Fruit fly (Drosophila melanogaster): Measurements from ENCODE around the gene Gcna.
A peak's percentile ranks its signal among the peaks of the same experiment; 100 is the strongest.

Gene Gcna

dm6 chrX:1854873-1855272 lies 10.8 kb downstream of the Gcna start:
- no peak for TF ChIP-seq pan (optimal IDR thresholded peaks at IDR 0.05)
- no peak for TF ChIP-seq Rel (GFP tag; optimal IDR thresholded peaks at IDR 0.05)
- TF ChIP-seq Rel (tag; optimal IDR thresholded peaks at IDR 0.05): peak; percentile 60

dm6 chrX:1854070-1854469 lies 11.6 kb downstream of the Gcna start:
- TF ChIP-seq CG9705 (GFP tag; optimal IDR thresholded peaks at IDR 0.05) (peak; percentile 11), fru (GFP tag; optimal IDR thresholded peaks at IDR 0.05) (peak; percentile 27), lola (GFP tag; optimal IDR thresholded peaks at IDR 0.05) (no peak), br (GFP tag; optimal IDR thresholded peaks at IDR 0.05) (peak; percentile 40), sv (GFP tag; optimal IDR thresholded peaks at IDR 0.05) (peak; percentile 11), Mio (GFP tag; optimal IDR thresholded peaks at IDR 0.05) (no peak), rgr (GFP tag; optimal IDR thresholded peaks at IDR 0.05) (peak; percentile 53), tai (GFP tag; optimal IDR thresholded peaks at IDR 0.05) (no peak), woc (GFP tag; optimal IDR thresholded peaks at IDR 0.05) (no peak), ey (GFP tag; optimal IDR thresholded peaks at IDR 0.05) (no peak), brk (GFP tag; optimal IDR thresholded peaks at IDR 0.05) (no peak), h (GFP tag; optimal IDR thresholded peaks at IDR 0.05) (peak; percentile 82), Vsx2 (GFP tag; optimal IDR thresholded peaks at IDR 0.05; ENCODE audit: partially characterized antibody) (no peak), Dfd (GFP tag; optimal IDR thresholded peaks at IDR 0.05) (no peak), CG32264 (GFP tag; optimal IDR thresholded peaks at IDR 0.05) (peak; percentile 53), Hr83 (GFP tag; optimal IDR thresholded peaks at IDR 0.05; ENCODE audit: poor library complexity, severe bottlenecking) (peak; percentile 98), dl (GFP tag; optimal IDR thresholded peaks at IDR 0.05; ENCODE audit: insufficient read depth in 1 of 2, partially characterized antibody in 2 of 2) (no peak), Hr78 (GFP tag; optimal IDR thresholded peaks at IDR 0.05) (no peak), Dif (GFP tag; optimal IDR thresholded peaks at IDR 0.05; ENCODE audit: partially characterized antibody) (no peak), jim (GFP tag; optimal IDR thresholded peaks at IDR 0.05) (peak; percentile 62), GATAd (GFP tag; optimal IDR thresholded peaks at IDR 0.05) (peak; percentile 13), Hnf4 (GFP tag; optimal IDR thresholded peaks at IDR 0.05) (peak; percentile 41), HLH106 (tag; optimal IDR thresholded peaks at IDR 0.05) (peak; percentile 17), foxo (GFP tag; optimal IDR thresholded peaks at IDR 0.05) (peak in 1 of 2 experiments; percentile 57), Jra (GFP tag; optimal IDR thresholded peaks at IDR 0.05) (peak; percentile 25), Sp1 (GFP tag; optimal IDR thresholded peaks at IDR 0.05) (peak; percentile 45), OdsH (GFP tag; optimal IDR thresholded peaks at IDR 0.05) (peak; percentile 43), Rel (GFP tag; optimal IDR thresholded peaks at IDR 0.05) (no peak), Rel (tag; optimal IDR thresholded peaks at IDR 0.05) (no peak), psq (GFP tag; optimal IDR thresholded peaks at IDR 0.05) (no peak)

- TF ChIP-seq rgr (GFP tag; optimal IDR thresholded peaks at IDR 0.05): peak; percentile 77
- TF ChIP-seq brk (GFP tag; optimal IDR thresholded peaks at IDR 0.05): no peak
- TF ChIP-seq dsf (GFP tag; optimal IDR thresholded peaks at IDR 0.05; ENCODE audit: borderline replicate concordance): no peak
- no peak for TF ChIP-seq Dif (GFP tag; optimal IDR thresholded peaks at IDR 0.05; ENCODE audit: partially characterized antibody)
- peak; percentile 72 for TF ChIP-seq fru (GFP tag; optimal IDR thresholded peaks at IDR 0.05)
- TF ChIP-seq Jra (GFP tag; optimal IDR thresholded peaks at IDR 0.05): peak; percentile 51
- no peak for TF ChIP-seq Dfd (GFP tag; optimal IDR thresholded peaks at IDR 0.05)
- no peak for TF ChIP-seq dmrt93B (GFP tag; optimal IDR thresholded peaks at IDR 0.05)
- TF ChIP-seq N (GFP tag; optimal IDR thresholded peaks at IDR 0.05): no peak
- no peak for TF ChIP-seq CG32264 (GFP tag; optimal IDR thresholded peaks at IDR 0.05)
- no peak for TF ChIP-seq pan (optimal IDR thresholded peaks at IDR 0.05)
- peak; percentile 10 for TF ChIP-seq sage (GFP tag; optimal IDR thresholded peaks at IDR 0.05)
- peak; percentile 56 for TF ChIP-seq HLH106 (tag; optimal IDR thresholded peaks at IDR 0.05)
- TF ChIP-seq Hnf4 (GFP tag; optimal IDR thresholded peaks at IDR 0.05): peak; percentile 55
- no peak for TF ChIP-seq Hr78 (GFP tag; optimal IDR thresholded peaks at IDR 0.05)
- no peak for TF ChIP-seq tai (GFP tag; optimal IDR thresholded peaks at IDR 0.05)
- TF ChIP-seq usp (GFP tag; optimal IDR thresholded peaks at IDR 0.05): no peak
- no peak for TF ChIP-seq CG9705 (GFP tag; optimal IDR thresholded peaks at IDR 0.05)
- no peak for TF ChIP-seq CrebA (GFP tag; optimal IDR thresholded peaks at IDR 0.05; ENCODE audit: borderline replicate concordance)
- TF ChIP-seq Vsx2 (GFP tag; optimal IDR thresholded peaks at IDR 0.05; ENCODE audit: partially characterized antibody): no peak
- no peak for TF ChIP-seq GATAd (GFP tag; optimal IDR thresholded peaks at IDR 0.05)
- peak; percentile 80 for TF ChIP-seq h (GFP tag; optimal IDR thresholded peaks at IDR 0.05)
- TF ChIP-seq br (GFP tag; optimal IDR thresholded peaks at IDR 0.05): peak; percentile 72
- TF ChIP-seq Sp1 (GFP tag; optimal IDR thresholded peaks at IDR 0.05): peak; percentile 69
- TF ChIP-seq OdsH (GFP tag; optimal IDR thresholded peaks at IDR 0.05): peak; percentile 76
- TF ChIP-seq psq (GFP tag; optimal IDR thresholded peaks at IDR 0.05): peak; percentile 58
- TF ChIP-seq Myc (optimal IDR thresholded peaks at IDR 0.05): no peak
- peak in 1 of 2 experiments; percentile 77 for TF ChIP-seq foxo (GFP tag; optimal IDR thresholded peaks at IDR 0.05)
- no peak for TF ChIP-seq jim (GFP tag; optimal IDR thresholded peaks at IDR 0.05)
- TF ChIP-seq lola (GFP tag; optimal IDR thresholded peaks at IDR 0.05): no peak
- peak; percentile 88 for TF ChIP-seq sv (GFP tag; optimal IDR thresholded peaks at IDR 0.05)
- TF ChIP-seq dl (GFP tag; optimal IDR thresholded peaks at IDR 0.05; ENCODE audit: insufficient read depth in 1 of 2, partially characterized antibody in 2 of 2): no peak
- peak; percentile 71 for TF ChIP-seq ey (GFP tag; optimal IDR thresholded peaks at IDR 0.05)
- no peak for TF ChIP-seq Abd-B (GFP tag; optimal IDR thresholded peaks at IDR 0.05)
- no peak for TF ChIP-seq Hr83 (GFP tag; optimal IDR thresholded peaks at IDR 0.05; ENCODE audit: poor library complexity, severe bottlenecking)
- no peak for TF ChIP-seq Mio (GFP tag; optimal IDR thresholded peaks at IDR 0.05)
- no peak for TF ChIP-seq Rel (GFP tag; optimal IDR thresholded peaks at IDR 0.05)
- TF ChIP-seq Rel (tag; optimal IDR thresholded peaks at IDR 0.05): peak; percentile 11
- TF ChIP-seq woc (GFP tag; optimal IDR thresholded peaks at IDR 0.05): peak; percentile 34
These were observed 15.7 kb downstream of the Gcna start for dm6 chrX:1849914-1850313.

Data from whole organism, wandering third instar larva.